Worm (Caenorhabditis elegans): Measurements from ENCODE around the gene T01G5.8.

DNA sequence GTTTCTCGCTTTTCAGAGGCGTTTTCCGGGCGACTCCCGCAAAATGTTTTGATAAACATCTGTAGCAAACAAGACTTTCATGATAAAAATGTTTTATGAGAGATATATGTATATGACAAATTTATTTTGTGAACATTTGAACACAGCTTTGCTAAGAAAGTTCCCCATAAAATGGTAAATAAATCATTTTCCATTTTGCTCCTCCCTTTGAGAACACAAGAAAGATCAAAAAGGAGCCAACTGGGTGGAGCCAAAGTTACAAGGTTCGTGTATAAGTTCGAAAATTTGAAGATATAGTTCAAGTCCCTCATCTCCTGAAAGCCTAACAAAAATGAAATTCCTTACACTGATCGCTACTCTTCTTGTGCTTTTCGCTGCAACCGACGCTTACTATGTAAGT is 25.6 kb upstream of the T01G5.8 start, which contains the start of gene C01G10.17:
- no peak for TF ChIP-seq pqm-1 (tag; optimal IDR thresholded peaks at IDR 0.05)
- no peak for TF ChIP-seq nhr-77 (tag; optimal IDR thresholded peaks at IDR 0.05)
- TF ChIP-seq nhr-237 (tag; optimal IDR thresholded peaks at IDR 0.05) = no peak
- no peak for TF ChIP-seq ztf-11 (tag; optimal IDR thresholded peaks at IDR 0.05)
- TF ChIP-seq mes-2 (tag; optimal IDR thresholded peaks at IDR 0.05; ENCODE audit: poor library complexity, severe bottlenecking) = no peak

All from whole organism, L4 larva.